Worm (Caenorhabditis elegans) whole organism, L4 larva: ENCODE results near the gene Y94H6A.3.
"Not testable (repeated sequence)": the region's sequence is repeated elsewhere in the genome, so short reads cannot be mapped to it uniquely, and the experiment has no call there.

Source experiments
- R02D3.7 ChIP-seq: fragments of 150-350 bp; sonication (generic microtip); optimal IDR thresholded peaks from 3 replicates; lab custom pipeline; 2014; ENCODE audit warnings: missing biosample characterization, missing genetic modification characterization
- ama-1 ChIP-seq: fragments of 150-350 bp; optimal IDR thresholded peaks from 2 replicates; lab custom pipeline; 2014; ENCODE audit warnings: inconsistent platforms, mixed read lengths
- ceh-82 ChIP-seq: sonication (generic microtip); optimal IDR thresholded peaks from 2 replicates; lab custom pipeline; 2017; ENCODE audit warnings: missing biosample characterization, missing genetic modification characterization
- ces-1 ChIP-seq: fragments of 150-350 bp; sonication (generic microtip); optimal IDR thresholded peaks from 4 replicates; lab custom pipeline; 2014; ENCODE audit warnings: missing biosample characterization, missing genetic modification reagents, missing genetic modification characterization
- ctbp-1 ChIP-seq: fragments of 200-800 bp; sonication (Bioruptor generic); IDR thresholded peaks from 2 replicates; pipeline ENCODE4 v1.3.6; 2022; ENCODE audit warnings: missing genetic modification reagents, missing genetic modification characterization, missing compliant biosample characterization
- jun-1 ChIP-seq: fragments of 150-350 bp; optimal IDR thresholded peaks from 2 replicates; lab custom pipeline; 2014; ENCODE audit warnings: missing biosample characterization, missing genetic modification reagents, missing genetic modification characterization
- lin-15B ChIP-seq: fragments of 150-350 bp; sonication (generic microtip); optimal IDR thresholded peaks from 3 replicates; lab custom pipeline; 2014; ENCODE audit warnings: missing biosample characterization, missing genetic modification characterization
- nhr-6 ChIP-seq: fragments of 150-350 bp; optimal IDR thresholded peaks from 2 replicates; lab custom pipeline; 2014; ENCODE audit warnings: missing biosample characterization, missing genetic modification characterization
- nhr-77 ChIP-seq: fragments of 150-350 bp; optimal IDR thresholded peaks from 2 replicates; lab custom pipeline; 2014; ENCODE audit warnings: missing biosample characterization, missing genetic modification characterization
- tra-1 ChIP-seq: fragments of 200-800 bp; sonication (Bioruptor generic); IDR thresholded peaks from 2 replicates; pipeline ENCODE4 v1.3.6; 2022; ENCODE audit warnings: missing genetic modification reagents, missing genetic modification characterization, missing compliant biosample characterization
- unc-130 ChIP-seq: sonication (generic microtip); optimal IDR thresholded peaks from 2 replicates; lab custom pipeline; 2016; ENCODE audit warnings: missing genetic modification reagents, missing genetic modification characterization, missing compliant biosample characterization
- ztf-11 ChIP-seq: fragments of 150-350 bp; optimal IDR thresholded peaks from 2 replicates; lab custom pipeline; 2014; ENCODE audit warnings: missing biosample characterization, missing genetic modification characterization

- not testable (repeated sequence) for TF ChIP-seq ces-1; ama-1; ztf-11 (tag; lab: Kevin White, UChicago); nhr-6 (tag; lab: Kevin White, UChicago); nhr-77 (tag; lab: Kevin White, UChicago); unc-130 (GFP tag; lab: Kevin White, UChicago); jun-1 (tag; lab: Kevin White, UChicago); lin-15B (tag; lab: Kevin White, UChicago); tra-1 (GFP tag; lab: Robert Waterston, UW); R02D3.7 (tag; lab: Kevin White, UChicago); ctbp-1 (GFP tag; lab: Robert Waterston, UW); ceh-82 (tag; lab: Kevin White, UChicago)
These were observed 40.2 kb downstream of the Y94H6A.3 start, which contains the start of gene Y94H6A.7 for ce11 chrIV:2716474-2716873.
